Worm (Caenorhabditis elegans): Measurements from ENCODE around the gene F38H4.5.

The F38H4.5 gene

DNA sequence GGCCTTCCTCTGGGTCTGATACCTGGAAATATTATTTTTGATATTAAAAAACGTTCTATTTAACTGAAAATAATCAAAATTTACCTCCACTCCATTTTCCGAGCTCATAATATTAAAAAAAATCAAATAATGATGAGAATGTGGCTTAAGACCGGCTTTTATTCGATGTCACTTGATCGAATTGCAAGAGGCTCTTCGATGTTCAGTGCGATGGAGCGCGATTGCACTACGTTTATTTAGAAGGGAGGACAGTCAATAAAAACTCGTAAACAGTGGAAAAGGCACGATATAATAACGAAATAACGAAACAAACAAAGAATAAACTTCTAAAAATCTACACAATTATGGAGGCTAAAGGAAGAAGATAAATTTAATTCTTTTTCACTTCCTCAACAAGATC is 2.8 kb downstream of the F38H4.5 start, which contains the start of gene tag-30 (continued):
- TF ChIP-seq hrde-1 (tag; optimal IDR thresholded peaks at IDR 0.05; ENCODE audit: borderline replicate concordance) (peak; percentile 16), lsl-1 (GFP tag; optimal IDR thresholded peaks at IDR 0.05) (peak; percentile 1), ceh-100 (GFP tag; IDR thresholded peaks at IDR 0.05) (no peak), mcd-1 (GFP tag; IDR thresholded peaks at IDR 0.05) (peak; percentile 88), hmg-1.2 (GFP tag; IDR thresholded peaks at IDR 0.05) (peak; percentile 25; the same call in 1 of the 2 replicates), snpc-3.4 (tag; optimal IDR thresholded peaks at IDR 0.05) (peak; percentile 28), ztf-6 (GFP tag; IDR thresholded peaks at IDR 0.05) (no peak)

DNA sequence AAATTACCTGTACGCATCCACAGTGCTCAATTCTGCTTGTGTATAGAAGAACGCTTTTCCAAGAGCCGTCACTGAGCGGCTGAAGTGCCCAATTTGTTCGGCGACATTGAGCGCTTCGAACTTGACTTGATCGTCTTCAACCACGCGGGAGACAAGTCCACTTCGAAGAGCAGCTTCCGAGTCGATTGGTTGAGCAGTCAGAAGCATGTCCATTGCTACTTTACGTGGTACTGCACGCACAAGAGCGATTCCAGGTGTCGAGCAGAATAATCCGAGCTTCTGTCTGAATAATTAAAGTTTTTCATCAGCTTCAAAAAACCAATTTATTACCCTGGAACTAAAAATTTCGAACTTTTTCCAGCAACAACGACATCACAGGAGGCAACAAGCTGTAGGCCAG is 3.4 kb downstream of the F38H4.5 start:
- TF ChIP-seq aptf-3 (GFP tag; IDR thresholded peaks at IDR 0.05) = no peak

ce11 chrIV:11855900-11856660 is 4.1 kb downstream of the F38H4.5 start, which contains the start of gene ech-2:
TSS of gene ech-2 (minus strand) at chrIV:11856351.
- TF ChIP-seq mcd-1 (GFP tag; IDR thresholded peaks at IDR 0.05) (peak; percentile 45), snpc-4 (GFP tag; optimal IDR thresholded peaks at IDR 0.05) (peak; percentile 34), snpc-4 (tag; optimal IDR thresholded peaks at IDR 0.05) (peak in 1 of 4 experiments; percentile 68), Y95B8A.8 (GFP tag; IDR thresholded peaks at IDR 0.05) (no peak), dpl-1 (GFP tag; optimal IDR thresholded peaks at IDR 0.05) (peak; percentile 3), lsl-1 (GFP tag; optimal IDR thresholded peaks at IDR 0.05) (peak; percentile 27), pbrm-1 (GFP tag; IDR thresholded peaks at IDR 0.05) (no peak), lin-35 (GFP tag; optimal IDR thresholded peaks at IDR 0.05) (peak in 1 of 3 experiments; percentile 31), lin-54 (GFP tag; optimal IDR thresholded peaks at IDR 0.05) (peak; percentile 7), nhr-179 (tag; optimal IDR thresholded peaks at IDR 0.05) (no peak), efl-1 (GFP tag; optimal IDR thresholded peaks at IDR 0.05) (peak; percentile 66), madf-6 (GFP tag; IDR thresholded peaks at IDR 0.05) (peak; percentile 41; the same call in 1 of the 2 replicates)

DNA sequence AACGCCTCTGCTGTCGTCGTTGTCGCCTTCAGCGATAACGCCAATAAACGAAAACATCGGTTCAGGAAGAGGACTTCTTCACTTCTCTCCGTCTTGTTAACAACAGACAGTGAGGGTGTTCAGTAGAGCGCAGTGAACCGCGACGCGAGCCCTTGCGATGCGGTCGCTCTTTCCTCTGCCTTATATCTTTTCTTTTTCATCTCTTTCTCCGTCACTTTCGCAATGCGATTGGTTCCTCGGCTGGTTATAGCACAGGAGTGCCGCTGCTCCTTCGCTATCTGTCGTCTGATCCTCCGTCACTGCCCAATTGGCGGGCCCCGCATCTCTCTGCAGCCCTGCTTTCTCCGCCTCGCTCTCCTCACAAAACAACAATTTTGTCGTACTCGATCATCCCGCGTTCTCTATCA is 5.2 kb downstream of the F38H4.5 start:
- no peak for TF ChIP-seq akir-1 (GFP tag; optimal IDR thresholded peaks at IDR 0.05)
- peak; percentile 17 for TF ChIP-seq snpc-3.4 (tag; optimal IDR thresholded peaks at IDR 0.05)
- no peak for TF ChIP-seq T26A5.8 (tag; optimal IDR thresholded peaks at IDR 0.05)
- peak; percentile 29 for TF ChIP-seq atf-7 (tag; optimal IDR thresholded peaks at IDR 0.05)
- TF ChIP-seq F22D6.2 (tag; optimal IDR thresholded peaks at IDR 0.05) = no peak
- no peak for TF ChIP-seq ets-4 (GFP tag; optimal IDR thresholded peaks at IDR 0.05)
- TF ChIP-seq Y53F4B.3 (GFP tag; IDR thresholded peaks at IDR 0.05) = no peak
- no peak for TF ChIP-seq nhr-90 (tag; optimal IDR thresholded peaks at IDR 0.05)
- TF ChIP-seq F39B2.1 (GFP tag; IDR thresholded peaks at IDR 0.05) = no peak
- TF ChIP-seq unc-62 (GFP tag; optimal IDR thresholded peaks at IDR 0.05) = no peak
- TF ChIP-seq rcor-1 (GFP tag; IDR thresholded peaks at IDR 0.05) = peak; percentile 56; the same call in 1 of the 2 replicates
- TF ChIP-seq madf-6 (GFP tag; IDR thresholded peaks at IDR 0.05) = 0 out of 2 replicates have a peak, but pooled peaks have one; percentile 4
- no peak for TF ChIP-seq let-526 (GFP tag; IDR thresholded peaks at IDR 0.05)
- TF ChIP-seq ceh-58 (GFP tag; IDR thresholded peaks at IDR 0.05) = no peak
- TF ChIP-seq nhr-27 (tag; optimal IDR thresholded peaks at IDR 0.05) = no peak
- TF ChIP-seq Y79H2A.3 (GFP tag; conservative IDR thresholded peaks at IDR 0.05) = no peak
- no peak for TF ChIP-seq C06A6.2 (GFP tag; conservative IDR thresholded peaks at IDR 0.05)
- TF ChIP-seq aptf-2 (GFP tag; conservative IDR thresholded peaks at IDR 0.05) = no peak
- no peak for TF ChIP-seq lin-26 (GFP tag; IDR thresholded peaks at IDR 0.05)
- TF ChIP-seq bed-2 (GFP tag; IDR thresholded peaks at IDR 0.05) = no peak
- TF ChIP-seq somi-1 (GFP tag; optimal IDR thresholded peaks at IDR 0.05) = peak; percentile 53
- TF ChIP-seq attf-3 (GFP tag; conservative IDR thresholded peaks at IDR 0.05) = no peak
- peak; percentile 99 for TF ChIP-seq zfh-2 (GFP tag; conservative IDR thresholded peaks at IDR 0.05)
- peak; percentile 85 for TF ChIP-seq dox-1 (GFP tag; IDR thresholded peaks at IDR 0.05)
- TF ChIP-seq F55B11.4 (tag; optimal IDR thresholded peaks at IDR 0.05; ENCODE audit: borderline replicate concordance, insufficient read depth) = no peak
- no peak for TF ChIP-seq ztf-26 (tag; optimal IDR thresholded peaks at IDR 0.05)
- no peak for TF ChIP-seq dpff-1 (tag; optimal IDR thresholded peaks at IDR 0.05)

Data from whole organism, young adult.